Fruit fly (Drosophila melanogaster): ENCODE results near the gene CG14304.

DNA sequence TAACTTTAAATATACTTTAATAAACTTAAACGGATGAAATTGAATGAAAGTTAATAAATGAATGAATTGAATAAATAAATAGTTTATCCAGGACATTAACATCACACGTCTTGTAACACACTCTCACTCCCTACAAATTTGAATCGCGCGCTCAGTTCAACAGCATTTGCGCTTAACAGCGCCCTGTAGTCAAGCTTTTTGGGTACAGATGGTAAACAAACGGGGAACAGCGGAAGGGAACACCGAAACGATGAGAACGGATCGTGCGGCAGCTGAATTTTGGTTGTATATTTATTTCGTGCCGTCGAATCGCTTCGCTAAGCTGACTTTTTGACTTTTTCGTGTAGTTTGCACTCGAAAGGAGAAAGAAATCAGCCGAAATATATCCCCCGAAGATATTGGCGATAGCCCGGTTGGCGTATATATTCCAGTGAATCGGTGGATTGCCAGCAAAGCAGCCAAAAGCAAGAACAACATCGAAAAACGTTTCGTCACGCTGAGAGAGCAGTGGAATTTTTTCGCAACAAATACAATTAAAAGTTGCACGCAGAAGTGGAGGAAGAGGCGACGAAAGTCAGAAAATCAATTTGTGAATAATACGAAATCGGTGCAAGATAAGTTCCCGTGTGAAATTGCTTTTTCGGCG lies 48.2 kb downstream of the CG14304 start, which contains the start of the genes CG7694 and fray:
- TF ChIP-seq ovo (GFP tag; optimal IDR thresholded peaks at IDR 0.05) (no peak), CG1620 (GFP tag; optimal IDR thresholded peaks at IDR 0.05) (no peak), CG5204 (GFP tag; optimal IDR thresholded peaks at IDR 0.05) (no peak), Clk (GFP tag; optimal IDR thresholded peaks at IDR 0.05) (no peak), CG11617 (GFP tag; optimal IDR thresholded peaks at IDR 0.05) (no peak), Mnt (GFP tag; optimal IDR thresholded peaks at IDR 0.05) (peak; percentile 3), CG7045 (GFP tag; optimal IDR thresholded peaks at IDR 0.05) (no peak)
